Fruit fly (Drosophila melanogaster): ENCODE data around the gene CG7582.

DNA sequence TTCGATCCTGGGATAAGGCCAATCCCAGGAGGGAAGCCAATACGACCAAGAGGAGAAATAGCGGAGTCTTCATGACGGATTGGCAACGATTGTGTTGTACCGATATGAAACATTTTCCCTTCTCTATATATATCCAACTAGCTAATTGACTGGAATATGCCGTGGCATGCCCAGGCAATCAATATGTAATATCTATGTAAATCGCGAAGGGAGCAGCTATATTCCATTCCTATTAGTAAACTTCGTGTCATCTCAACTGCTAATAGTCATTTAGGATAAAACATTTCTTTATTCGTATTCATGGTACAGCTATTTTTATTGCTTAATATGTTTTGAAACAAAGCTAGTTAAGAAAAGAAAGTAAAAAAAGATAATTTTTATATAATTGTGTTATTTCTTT is 33.2 kb upstream of the CG7582 start, which contains the start of gene Dup99B:
- no peak for TF ChIP-seq psq (GFP tag; optimal IDR thresholded peaks at IDR 0.05)
- no peak for TF ChIP-seq Vsx2 (GFP tag; optimal IDR thresholded peaks at IDR 0.05; ENCODE audit: partially characterized antibody)
- TF ChIP-seq pan (optimal IDR thresholded peaks at IDR 0.05) = no peak
- no peak for TF ChIP-seq ey (GFP tag; optimal IDR thresholded peaks at IDR 0.05)
- TF ChIP-seq Mio (GFP tag; optimal IDR thresholded peaks at IDR 0.05) = no peak
- no peak for TF ChIP-seq GATAd (GFP tag; optimal IDR thresholded peaks at IDR 0.05)
- no peak for TF ChIP-seq Sp1 (GFP tag; optimal IDR thresholded peaks at IDR 0.05)
- TF ChIP-seq h (GFP tag; optimal IDR thresholded peaks at IDR 0.05) = no peak
- no peak for TF ChIP-seq rgr (GFP tag; optimal IDR thresholded peaks at IDR 0.05)
- no peak for TF ChIP-seq CG9705 (GFP tag; optimal IDR thresholded peaks at IDR 0.05)
- no peak for TF ChIP-seq Dfd (GFP tag; optimal IDR thresholded peaks at IDR 0.05)
- TF ChIP-seq Jra (GFP tag; optimal IDR thresholded peaks at IDR 0.05) = no peak
